Fruit fly (Drosophila melanogaster): ENCODE data around the gene CG15369.
A peak's percentile ranks its signal among the peaks of the same experiment; 100 is the strongest.

The CG15369 gene

DNA sequence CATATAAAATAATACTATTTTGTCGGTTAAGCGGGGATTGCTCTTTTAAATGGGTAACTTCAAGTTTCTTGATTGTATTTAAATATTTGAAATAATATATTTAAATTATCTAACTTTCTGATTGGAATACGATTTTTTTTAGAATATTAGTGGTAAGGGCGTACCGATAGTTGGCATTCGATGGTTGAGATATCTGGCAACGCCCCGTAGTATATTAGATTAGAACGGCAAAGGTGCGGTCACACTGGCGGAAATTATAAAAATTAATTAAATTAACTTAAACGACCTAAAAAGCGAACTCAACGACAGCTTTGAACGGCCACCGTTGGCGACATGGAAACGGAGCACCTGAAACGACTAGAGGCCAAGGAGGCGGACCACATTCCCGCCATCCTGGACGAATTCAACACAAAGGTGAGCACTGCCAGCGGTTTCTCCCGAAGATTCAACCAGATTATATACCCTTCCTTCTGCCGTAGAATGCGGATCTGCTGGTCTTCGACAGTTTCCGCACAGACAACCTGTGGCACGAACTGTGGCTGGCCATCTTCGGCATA is 39.4 kb downstream of the CG15369 start, which contains the start of gene ric8a:
Gene ric8a (plus strand): TSS at position 205 of the 557 bp plus-strand sequence.
- TF ChIP-seq Lhr (GFP tag; optimal IDR thresholded peaks at IDR 0.05), result no peak
- TF ChIP-seq ap (GFP tag; IDR thresholded peaks at IDR 0.05), result no peak
- TF ChIP-seq CG1024 (GFP tag; IDR thresholded peaks at IDR 0.05), result no peak
- TF ChIP-seq CG16863 (GFP tag; optimal IDR thresholded peaks at IDR 0.05), result no peak
- TF ChIP-seq CG14050 (GFP tag; IDR thresholded peaks at IDR 0.05), result no peak
- TF ChIP-seq Bgb (GFP tag; IDR thresholded peaks at IDR 0.05; ENCODE audit: partially characterized antibody), result peak; percentile 81
- no peak for TF ChIP-seq ci (GFP tag; IDR thresholded peaks at IDR 0.05)
- TF ChIP-seq CG13287 (GFP tag; IDR thresholded peaks at IDR 0.05; ENCODE audit: partially characterized antibody), result peak; percentile 81
- no peak for TF ChIP-seq crol (GFP tag; IDR thresholded peaks at IDR 0.05)
- TF ChIP-seq CG10462 (GFP tag; optimal IDR thresholded peaks at IDR 0.05), result no peak
- TF ChIP-seq CG11456 (GFP tag; IDR thresholded peaks at IDR 0.05), result no peak
- no peak for TF ChIP-seq CG7987 (GFP tag; optimal IDR thresholded peaks at IDR 0.05)
- no peak for TF ChIP-seq az2 (GFP tag; optimal IDR thresholded peaks at IDR 0.05)
- no peak for TF ChIP-seq C15 (GFP tag; IDR thresholded peaks at IDR 0.05)
- no peak for TF ChIP-seq jumu (GFP tag; optimal IDR thresholded peaks at IDR 0.05)
- TF ChIP-seq Jarid2 (GFP tag; optimal IDR thresholded peaks at IDR 0.05), result no peak
- no peak for TF ChIP-seq CG8478 (optimal IDR thresholded peaks at IDR 0.05)
- TF ChIP-seq wor (GFP tag; IDR thresholded peaks at IDR 0.05), result no peak
- TF ChIP-seq Doc3 (GFP tag; IDR thresholded peaks at IDR 0.05; ENCODE audit: partially characterized antibody), result peak; percentile 55
- TF ChIP-seq CG5245 (GFP tag; optimal IDR thresholded peaks at IDR 0.05), result no peak
- TF ChIP-seq CG14441 (GFP tag; IDR thresholded peaks at IDR 0.05), result no peak
- no peak for TF ChIP-seq pan (optimal IDR thresholded peaks at IDR 0.05)
- no peak for TF ChIP-seq pan (GFP tag; optimal IDR thresholded peaks at IDR 0.05 in 1 of 2, IDR thresholded peaks at IDR 0.05 in 1 of 2)
- TF ChIP-seq phol (tag; optimal IDR thresholded peaks at IDR 0.05), result peak; percentile 14
- TF ChIP-seq run (tag; optimal IDR thresholded peaks at IDR 0.05), result no peak
- TF ChIP-seq CG4617 (GFP tag; optimal IDR thresholded peaks at IDR 0.05; ENCODE audit: borderline replicate concordance), result peak; percentile 82
- TF ChIP-seq CG1792 (GFP tag; optimal IDR thresholded peaks at IDR 0.05), result no peak
- TF ChIP-seq CG9609 (GFP tag; optimal IDR thresholded peaks at IDR 0.05), result no peak
- peak; percentile 70 for TF ChIP-seq CG9797 (GFP tag; optimal IDR thresholded peaks at IDR 0.05)
- no peak for TF ChIP-seq CG7556 (GFP tag; optimal IDR thresholded peaks at IDR 0.05)
- TF ChIP-seq CG17361 (GFP tag; IDR thresholded peaks at IDR 0.05), result no peak
- no peak for TF ChIP-seq gcm (GFP tag; optimal IDR thresholded peaks at IDR 0.05)
- no peak for TF ChIP-seq HLH3B (GFP tag; IDR thresholded peaks at IDR 0.05)
- TF ChIP-seq ems (GFP tag; optimal IDR thresholded peaks at IDR 0.05), result no peak
- no peak for TF ChIP-seq nau (GFP tag; optimal IDR thresholded peaks at IDR 0.05)
- TF ChIP-seq al (GFP tag; IDR thresholded peaks at IDR 0.05), result no peak
- no peak for TF ChIP-seq CG1647 (GFP tag; optimal IDR thresholded peaks at IDR 0.05)
- no peak for TF ChIP-seq tgo (GFP tag; IDR thresholded peaks at IDR 0.05)
- no peak for TF ChIP-seq zfh2 (GFP tag; optimal IDR thresholded peaks at IDR 0.05)
- TF ChIP-seq usp (GFP tag; optimal IDR thresholded peaks at IDR 0.05), result no peak
- TF ChIP-seq insv (GFP tag; optimal IDR thresholded peaks at IDR 0.05), result peak in 1 of 2 experiments; percentile 93
- TF ChIP-seq tna (GFP tag; IDR thresholded peaks at IDR 0.05; ENCODE audit: partially characterized antibody), result peak; percentile 54
- TF ChIP-seq HLHmδ (GFP tag; optimal IDR thresholded peaks at IDR 0.05), result no peak
- no peak for TF ChIP-seq Camta (GFP tag; optimal IDR thresholded peaks at IDR 0.05)
- TF ChIP-seq CG15601 (tag; optimal IDR thresholded peaks at IDR 0.05), result peak; percentile 21
- TF ChIP-seq danr (GFP tag; IDR thresholded peaks at IDR 0.05), result no peak
- TF ChIP-seq gem (tag; optimal IDR thresholded peaks at IDR 0.05), result no peak
- no peak for TF ChIP-seq CG12219 (GFP tag; optimal IDR thresholded peaks at IDR 0.05)
- TF ChIP-seq CTCF (GFP tag; optimal IDR thresholded peaks at IDR 0.05), result peak; percentile 10
- TF ChIP-seq CG32772 (GFP tag; IDR thresholded peaks at IDR 0.05), result no peak
- TF ChIP-seq Abd-B (GFP tag; optimal IDR thresholded peaks at IDR 0.05), result peak; percentile 32
- TF ChIP-seq pb (GFP tag; optimal IDR thresholded peaks at IDR 0.05), result no peak
- no peak for TF ChIP-seq wek (GFP tag; optimal IDR thresholded peaks at IDR 0.05)

Data from whole organism, embryonic.